Fruit fly (Drosophila melanogaster) whole organism, embryonic: ENCODE results near the gene Lsp2.
A peak's percentile ranks its signal among the peaks of the same experiment; 100 is the strongest.

ENCODE experiments used
- Aef1 ChIP-seq: fragments of 200-800 bp; sonication (Bioruptor generic); IDR thresholded peaks from 3 replicates; pipeline ENCODE4 v1.3.6; 2022; ENCODE audit warnings: missing biosample characterization, missing genetic modification characterization
- Atf-2 ChIP-seq: fragments of 200-800 bp; sonication (Bioruptor generic); optimal IDR thresholded peaks from 2 replicates; lab custom pipeline; 2016; ENCODE audit warnings: missing biosample characterization, missing genetic modification characterization
- Atf6 ChIP-seq: fragments of 200-800 bp; sonication (Bioruptor generic); IDR thresholded peaks from 2 replicates; pipeline ENCODE4 v1.3.6; 2022; ENCODE audit warnings: missing biosample characterization, missing genetic modification characterization
- CG10321 ChIP-seq: fragments of 200-800 bp; sonication (Bioruptor generic); IDR thresholded peaks from 2 replicates; pipeline ENCODE4 v1.3.6; 2022; ENCODE audit warnings: missing biosample characterization, missing genetic modification characterization
- CG10431 ChIP-seq: fragments of 200-800 bp; sonication (Bioruptor generic); optimal IDR thresholded peaks from 3 replicates; lab custom pipeline; 2018; ENCODE audit warnings: missing biosample characterization, mild to moderate bottlenecking, missing genetic modification characterization
- CG11247 ChIP-seq: fragments of 200-800 bp; sonication (Bioruptor generic); IDR thresholded peaks from 2 replicates; pipeline ENCODE4 v1.3.6; 2022; ENCODE audit warnings: missing biosample characterization, missing genetic modification characterization
- CG11560 ChIP-seq: fragments of 200-800 bp; sonication (Bioruptor generic); IDR thresholded peaks from 3 replicates; pipeline ENCODE4 v1.3.6; 2022; ENCODE audit warnings: missing biosample characterization, missing genetic modification characterization
- CG12744 ChIP-seq: fragments of 200-800 bp; sonication (Bioruptor generic); optimal IDR thresholded peaks from 2 replicates; lab custom pipeline; 2016; ENCODE audit warnings: missing biosample characterization, missing genetic modification characterization
- CG14860 ChIP-seq: fragments of 200-800 bp; sonication (Bioruptor generic); IDR thresholded peaks from 3 replicates; pipeline ENCODE4 v1.3.6; 2022; ENCODE audit warnings: missing biosample characterization, missing genetic modification characterization; ENCODE audit not compliant: partially characterized antibody
- CG15011 ChIP-seq: fragments of 200-800 bp; sonication (Bioruptor generic); optimal IDR thresholded peaks from 3 replicates; lab custom pipeline; 2018; ENCODE audit warnings: missing biosample characterization, mild to moderate bottlenecking, missing genetic modification characterization
- CG15601 ChIP-seq: fragments of 200-800 bp; sonication (Bioruptor generic); optimal IDR thresholded peaks from 3 replicates; lab custom pipeline; 2019; ENCODE audit warnings: missing biosample characterization, mild to moderate bottlenecking, missing genetic modification characterization, moderate library complexity
- CG15696 ChIP-seq: fragments of 200-800 bp; sonication (Bioruptor generic); optimal IDR thresholded peaks from 2 replicates; lab custom pipeline; 2019; ENCODE audit warnings: missing biosample characterization, mild to moderate bottlenecking, missing genetic modification characterization, moderate library complexity
- CG17359 ChIP-seq: fragments of 200-800 bp; sonication (Bioruptor generic); optimal IDR thresholded peaks from 3 replicates; lab custom pipeline; 2018; ENCODE audit warnings: missing biosample characterization, mild to moderate bottlenecking, missing genetic modification characterization, moderate library complexity
- CG18476 ChIP-seq: fragments of 200-800 bp; sonication (Bioruptor generic); optimal IDR thresholded peaks from 2 replicates; lab custom pipeline; 2016; ENCODE audit warnings: missing biosample characterization, mild to moderate bottlenecking, missing genetic modification characterization
- CG2116 ChIP-seq: fragments of 200-800 bp; sonication (Bioruptor generic); optimal IDR thresholded peaks from 3 replicates; lab custom pipeline; 2018; ENCODE audit warnings: missing biosample characterization, mild to moderate bottlenecking, missing genetic modification characterization
- CG3065 ChIP-seq: fragments of 200-800 bp; sonication (Bioruptor generic); optimal IDR thresholded peaks from 2 replicates; lab custom pipeline; 2016; ENCODE audit warnings: missing biosample characterization, missing genetic modification characterization
- CG4424 ChIP-seq: fragments of 200-800 bp; sonication (Bioruptor generic); optimal IDR thresholded peaks from 3 replicates; lab custom pipeline; 2016; ENCODE audit warnings: missing biosample characterization, missing genetic modification characterization
- CG5180 ChIP-seq: fragments of 200-800 bp; sonication (Bioruptor generic); optimal IDR thresholded peaks from 3 replicates; lab custom pipeline; 2017; ENCODE audit warnings: missing biosample characterization, missing genetic modification characterization, mild to moderate bottlenecking, moderate library complexity, missing genetic modification reagents
- CG6254 ChIP-seq: fragments of 200-800 bp; sonication (Bioruptor generic); optimal IDR thresholded peaks from 3 replicates; lab custom pipeline; 2017; ENCODE audit warnings: mild to moderate bottlenecking, missing biosample characterization, missing genetic modification reagents, missing genetic modification characterization
- CG6689 ChIP-seq: fragments of 200-800 bp; sonication (Bioruptor generic); IDR thresholded peaks from 2 replicates; pipeline ENCODE4 v1.3.6; 2022; ENCODE audit warnings: missing biosample characterization, missing genetic modification characterization
- CG7372 ChIP-seq: fragments of 200-800 bp; sonication (Bioruptor generic); IDR thresholded peaks from 2 replicates; pipeline ENCODE4 v1.3.6; 2022; ENCODE audit warnings: missing biosample characterization, missing genetic modification characterization
- CG7745 ChIP-seq: fragments of 200-800 bp; sonication (Bioruptor generic); optimal IDR thresholded peaks from 2 replicates; lab custom pipeline; 2018; ENCODE audit warnings: missing biosample characterization, mild to moderate bottlenecking, missing genetic modification characterization, moderate library complexity
- CG7928 ChIP-seq: fragments of 200-800 bp; sonication (Bioruptor generic); optimal IDR thresholded peaks from 2 replicates; lab custom pipeline; 2017; ENCODE audit warnings: missing biosample characterization, mild to moderate bottlenecking, missing genetic modification characterization
- CG9727 ChIP-seq: fragments of 200-800 bp; sonication (Bioruptor generic); optimal IDR thresholded peaks from 3 replicates; lab custom pipeline; 2017; ENCODE audit warnings: missing biosample characterization, mild to moderate bottlenecking, missing genetic modification characterization
- Doc3 ChIP-seq: fragments of 200-800 bp; sonication (Bioruptor generic); IDR thresholded peaks from 3 replicates; pipeline ENCODE4 v1.3.6; 2022; ENCODE audit warnings: missing biosample characterization, missing genetic modification characterization; ENCODE audit not compliant: partially characterized antibody
- H15 ChIP-seq: fragments of 200-800 bp; sonication (Bioruptor generic); IDR thresholded peaks from 3 replicates; pipeline ENCODE4 v1.3.6; 2022; ENCODE audit warnings: missing biosample characterization, missing genetic modification characterization
- HLHmδ ChIP-seq: fragments of 200-800 bp; sonication (Bioruptor generic); optimal IDR thresholded peaks from 2 replicates; lab custom pipeline; 2018; ENCODE audit warnings: missing biosample characterization, mild to moderate bottlenecking, missing genetic modification characterization, moderate library complexity
- Hr39 ChIP-seq: fragments of >200 bp; optimal IDR thresholded peaks from 2 replicates; lab custom pipeline; 2017
- Jarid2 ChIP-seq: fragments of 200-800 bp; sonication (Bioruptor generic); optimal IDR thresholded peaks from 3 replicates; lab custom pipeline; 2017; ENCODE audit warnings: mild to moderate bottlenecking, missing biosample characterization, missing genetic modification reagents, missing genetic modification characterization
- Mad ChIP-seq: fragments of 200-800 bp; sonication (Bioruptor generic); optimal IDR thresholded peaks from 2 replicates; lab custom pipeline; 2016; ENCODE audit warnings: missing biosample characterization, missing genetic modification characterization
- Meics ChIP-seq: fragments of 200-800 bp; sonication (Bioruptor generic); optimal IDR thresholded peaks from 2 replicates; lab custom pipeline; 2017; ENCODE audit warnings: missing biosample characterization, mild to moderate bottlenecking, missing genetic modification characterization
- Side ChIP-seq: fragments of 200-800 bp; sonication (Bioruptor generic); optimal IDR thresholded peaks from 2 replicates; lab custom pipeline; 2016; ENCODE audit warnings: missing biosample characterization, missing genetic modification characterization
- ac ChIP-seq: fragments of 200-800 bp; sonication (Bioruptor generic); optimal IDR thresholded peaks from 3 replicates; lab custom pipeline; 2017; ENCODE audit warnings: missing biosample characterization, mild to moderate bottlenecking, missing genetic modification characterization
- ap ChIP-seq: fragments of 200-800 bp; sonication (Bioruptor generic); IDR thresholded peaks from 2 replicates; pipeline ENCODE4 v1.3.6; 2022; ENCODE audit warnings: missing biosample characterization, missing genetic modification characterization
- bbx ChIP-seq: fragments of 200-800 bp; sonication (Bioruptor generic); IDR thresholded peaks from 2 replicates; pipeline ENCODE4 v1.3.6; 2022; ENCODE audit warnings: missing biosample characterization, missing genetic modification characterization; ENCODE audit not compliant: partially characterized antibody
- da ChIP-seq: fragments of 200-800 bp; sonication (Bioruptor generic); optimal IDR thresholded peaks from 2 replicates; lab custom pipeline; 2016; ENCODE audit warnings: missing biosample characterization, missing genetic modification characterization
- emc ChIP-seq: fragments of 200-800 bp; sonication (Bioruptor generic); optimal IDR thresholded peaks from 2 replicates; lab custom pipeline; 2016; ENCODE audit warnings: missing biosample characterization, missing genetic modification characterization
- fd3F ChIP-seq: fragments of 200-800 bp; sonication (Bioruptor generic); optimal IDR thresholded peaks from 2 replicates; lab custom pipeline; 2018; ENCODE audit warnings: missing biosample characterization, mild to moderate bottlenecking, missing genetic modification characterization, moderate library complexity
- fd64A ChIP-seq: fragments of 200-800 bp; sonication (Bioruptor generic); optimal IDR thresholded peaks from 3 replicates; lab custom pipeline; 2018; ENCODE audit warnings: missing biosample characterization, mild to moderate bottlenecking, missing genetic modification characterization
- grau ChIP-seq: fragments of 200-800 bp; optimal IDR thresholded peaks from 3 replicates; lab custom pipeline; 2019; ENCODE audit warnings: missing biosample characterization, mild to moderate bottlenecking, missing genetic modification characterization, moderate library complexity
- h ChIP-seq: fragments of >200 bp; optimal IDR thresholded peaks from 2 replicates; lab custom pipeline; 2017
- hb ChIP-seq: fragments of 200-800 bp; sonication (Bioruptor generic); IDR thresholded peaks from 3 replicates; pipeline ENCODE4 v1.3.6; 2022; ENCODE audit warnings: missing biosample characterization, missing genetic modification characterization; ENCODE audit not compliant: partially characterized antibody
- kni ChIP-seq: fragments of 200-800 bp; sonication (Bioruptor generic); optimal IDR thresholded peaks from 3 replicates; lab custom pipeline; 2017; ENCODE audit warnings: mild to moderate bottlenecking, missing biosample characterization, missing genetic modification reagents, missing genetic modification characterization
- maf-S ChIP-seq: fragments of 200-800 bp; sonication (Bioruptor generic); optimal IDR thresholded peaks from 2 replicates; lab custom pipeline; 2016; ENCODE audit warnings: missing biosample characterization, missing genetic modification characterization
- oc ChIP-seq: fragments of 200-800 bp; sonication (Bioruptor generic); optimal IDR thresholded peaks from 2 replicates; lab custom pipeline; 2018; ENCODE audit warnings: missing biosample characterization, mild to moderate bottlenecking, missing genetic modification characterization, moderate library complexity
- org-1 ChIP-seq: fragments of 200-800 bp; sonication (Bioruptor generic); optimal IDR thresholded peaks from 2 replicates; lab custom pipeline; 2017; ENCODE audit warnings: missing biosample characterization, missing genetic modification characterization
- sna ChIP-seq: fragments of 200-800 bp; sonication (Bioruptor generic); IDR thresholded peaks from 2 replicates; pipeline ENCODE4 v1.3.6; 2022; ENCODE audit warnings: missing biosample characterization, missing genetic modification characterization; ENCODE audit not compliant: partially characterized antibody
- sqz ChIP-seq: fragments of 200-800 bp; sonication (Bioruptor generic); optimal IDR thresholded peaks from 3 replicates; lab custom pipeline; 2018; ENCODE audit warnings: missing biosample characterization, mild to moderate bottlenecking, missing genetic modification characterization
- ssp ChIP-seq: fragments of 200-800 bp; sonication (Bioruptor generic); IDR thresholded peaks from 2 replicates; pipeline ENCODE4 v1.3.6; 2022; ENCODE audit warnings: missing biosample characterization, missing genetic modification characterization

Lsp2 gene

dm6 chr3L:12081679-12082520, 47.3 kb upstream of the Lsp2 start, which contains the start of gene Sema5c (continued):
- TF ChIP-seq CG18476 (GFP tag; lab: Kevin White, UChicago) = no peak
- TF ChIP-seq CG4424 = peak; percentile 74
- peak; percentile 98 for TF ChIP-seq Jarid2 (GFP tag; lab: Kevin White, UChicago)
- TF ChIP-seq CG9727 (GFP tag; lab: Kevin White, UChicago) = peak; percentile 92
- TF ChIP-seq Hr39 (lab: Kevin White, UChicago) = no peak
- TF ChIP-seq CG3065 (GFP tag; lab: Kevin White, UChicago) = peak; percentile 5
- no peak for TF ChIP-seq CG14860 (GFP tag; lab: Robert Waterston, UW)
- TF ChIP-seq CG5180 (GFP tag; lab: Kevin White, UChicago) = peak; percentile 53
- TF ChIP-seq fd3F = peak; percentile 46
- peak; percentile 55 for TF ChIP-seq HLHmδ (GFP tag; lab: Kevin White, UChicago)
- TF ChIP-seq Side (GFP tag; lab: Kevin White, UChicago) = peak; percentile 36
- TF ChIP-seq fd64A (GFP tag; lab: Kevin White, UChicago) = peak; percentile 30
- peak; percentile 11 for TF ChIP-seq CG12744 (GFP tag; lab: Kevin White, UChicago)
- peak; percentile 36 for TF ChIP-seq CG2116
- peak; percentile 50; the same call in 1 of the 2 replicates for TF ChIP-seq Atf6 (GFP tag; lab: Robert Waterston, UW)
- peak; percentile 83 for TF ChIP-seq CG15696 (tag; lab: Kevin White, UChicago)
- peak; percentile 30 for TF ChIP-seq org-1
- TF ChIP-seq CG6254 = peak; percentile 41
- peak; percentile 17; the same call in 1 of the 2 replicates for TF ChIP-seq bbx
- TF ChIP-seq Mad (GFP tag; lab: Kevin White, UChicago) = no peak
- TF ChIP-seq maf-S (GFP tag; lab: Kevin White, UChicago) = no peak
- peak; percentile 80 for TF ChIP-seq kni (GFP tag; lab: Kevin White, UChicago)
- no peak for TF ChIP-seq CG7745 (tag; lab: Kevin White, UChicago)
- TF ChIP-seq hb = no peak
- no peak for TF ChIP-seq CG7372 (GFP tag; lab: Robert Waterston, UW)
- TF ChIP-seq Meics = peak; percentile 82
- TF ChIP-seq ssp = peak; percentile 64
- peak; percentile 40; the same call in 1 of the 2 replicates for TF ChIP-seq CG11247 (GFP tag; lab: Robert Waterston, UW)
- no peak for TF ChIP-seq h (lab: Kevin White, UChicago)
- TF ChIP-seq H15 (GFP tag; lab: Robert Waterston, UW) = 0 out of 3 replicates have a peak, but pooled peaks have one; percentile 39
- TF ChIP-seq CG7928 = no peak
- TF ChIP-seq emc (GFP tag; lab: Kevin White, UChicago) = no peak
- peak; percentile 56 for TF ChIP-seq CG17359
- TF ChIP-seq CG10431 = no peak
- TF ChIP-seq sqz = peak; percentile 63
- TF ChIP-seq CG10321 (GFP tag; lab: Robert Waterston, UW) = no peak
- TF ChIP-seq CG15601 (tag; lab: Kevin White, UChicago) = peak; percentile 37
- no peak for TF ChIP-seq sna
- TF ChIP-seq grau (tag; lab: Kevin White, UChicago) = peak; percentile 79
- TF ChIP-seq oc (tag; lab: Kevin White, UChicago) = peak; percentile 50
- TF ChIP-seq da (GFP tag; lab: Kevin White, UChicago) = no peak
- no peak for TF ChIP-seq Doc3
- peak; percentile 58 for TF ChIP-seq Aef1
- no peak for TF ChIP-seq ac (GFP tag; lab: Kevin White, UChicago)
- TF ChIP-seq CG15011 = no peak
- peak; percentile 33 for TF ChIP-seq Atf-2
- 0 out of 2 replicates have a peak, but pooled peaks have one; percentile 4 for TF ChIP-seq ap (GFP tag; lab: Robert Waterston, UW)
- peak; percentile 42; the same call in 1 of the 2 replicates for TF ChIP-seq CG6689 (GFP tag; lab: Robert Waterston, UW)
- no peak for TF ChIP-seq CG11560 (tag; lab: Robert Waterston, UW)
